Fruit fly (Drosophila melanogaster): ENCODE results near the gene CG7768.

The CG7768 gene

dm6 chr3L:14217677-14218254 is at the start of gene CG7768 (continued):
- TF ChIP-seq CG10274 (GFP tag; optimal IDR thresholded peaks at IDR 0.05): peak; percentile 36
- peak; percentile 88 for TF ChIP-seq lab (GFP tag; optimal IDR thresholded peaks at IDR 0.05)
- TF ChIP-seq row (GFP tag; IDR thresholded peaks at IDR 0.05): no peak
- TF ChIP-seq fd102C (GFP tag; optimal IDR thresholded peaks at IDR 0.05): peak; percentile 67
- peak; percentile 50 for TF ChIP-seq cwo (GFP tag; optimal IDR thresholded peaks at IDR 0.05)
- TF ChIP-seq CG34224 (GFP tag; IDR thresholded peaks at IDR 0.05; ENCODE audit: partially characterized antibody): no peak
- TF ChIP-seq CG13894 (tag; optimal IDR thresholded peaks at IDR 0.05): peak; percentile 47
- TF ChIP-seq CG11560 (tag; IDR thresholded peaks at IDR 0.05): no peak
- TF ChIP-seq Hmr (GFP tag; optimal IDR thresholded peaks at IDR 0.05): peak; percentile 84
- TF ChIP-seq pita (GFP tag; optimal IDR thresholded peaks at IDR 0.05): no peak
- no peak for TF ChIP-seq CG4730 (GFP tag; IDR thresholded peaks at IDR 0.05)
- peak; percentile 47 for TF ChIP-seq CG9727 (GFP tag; optimal IDR thresholded peaks at IDR 0.05)
- no peak for TF ChIP-seq salm (tag; optimal IDR thresholded peaks at IDR 0.05)
- no peak for TF ChIP-seq CG1024 (GFP tag; IDR thresholded peaks at IDR 0.05)
- no peak for TF ChIP-seq Hr3 (GFP tag; optimal IDR thresholded peaks at IDR 0.05)
- TF ChIP-seq MTF-1 (GFP tag; optimal IDR thresholded peaks at IDR 0.05; ENCODE audit: borderline replicate concordance): peak; percentile 70
- no peak for TF ChIP-seq Ravus (GFP tag; IDR thresholded peaks at IDR 0.05)
- TF ChIP-seq emc (GFP tag; optimal IDR thresholded peaks at IDR 0.05): peak; percentile 28
- peak; percentile 15 for TF ChIP-seq ems (GFP tag; optimal IDR thresholded peaks at IDR 0.05)
- peak; percentile 39 for TF ChIP-seq crc (GFP tag; optimal IDR thresholded peaks at IDR 0.05)
- TF ChIP-seq CG17912 (GFP tag; optimal IDR thresholded peaks at IDR 0.05): no peak
- no peak for TF ChIP-seq ken (GFP tag; IDR thresholded peaks at IDR 0.05)
- peak; percentile 39 for TF ChIP-seq bab2 (GFP tag; optimal IDR thresholded peaks at IDR 0.05)
- peak; percentile 47 for TF ChIP-seq exex (tag; optimal IDR thresholded peaks at IDR 0.05)
- TF ChIP-seq C15 (GFP tag; IDR thresholded peaks at IDR 0.05): no peak
- TF ChIP-seq yki (optimal IDR thresholded peaks at IDR 0.05): no peak
- TF ChIP-seq CG8359 (GFP tag; optimal IDR thresholded peaks at IDR 0.05; ENCODE audit: borderline replicate concordance): no peak
- TF ChIP-seq CG18476 (GFP tag; optimal IDR thresholded peaks at IDR 0.05): peak; percentile 20
- peak; percentile 84 for TF ChIP-seq CG13296 (GFP tag; optimal IDR thresholded peaks at IDR 0.05)
- TF ChIP-seq CG14710 (tag; optimal IDR thresholded peaks at IDR 0.05): peak; percentile 17
- peak; percentile 42 for TF ChIP-seq Side (GFP tag; optimal IDR thresholded peaks at IDR 0.05)
- no peak for TF ChIP-seq CG7357 (GFP tag; IDR thresholded peaks at IDR 0.05)
- TF ChIP-seq fru (optimal IDR thresholded peaks at IDR 0.05): no peak
- TF ChIP-seq CG6175 (GFP tag; IDR thresholded peaks at IDR 0.05): no peak
- no peak for TF ChIP-seq CG1602 (GFP tag; optimal IDR thresholded peaks at IDR 0.05)
- peak; percentile 53 for TF ChIP-seq CG18619 (GFP tag; optimal IDR thresholded peaks at IDR 0.05)
- no peak for TF ChIP-seq mld (GFP tag; IDR thresholded peaks at IDR 0.05; ENCODE audit: partially characterized antibody)
- TF ChIP-seq disco-r (GFP tag; optimal IDR thresholded peaks at IDR 0.05): peak; percentile 47
- peak; percentile 62 for TF ChIP-seq slou (GFP tag; optimal IDR thresholded peaks at IDR 0.05)
- no peak for TF ChIP-seq Usf (GFP tag; optimal IDR thresholded peaks at IDR 0.05)
- no peak for TF ChIP-seq sna (GFP tag; IDR thresholded peaks at IDR 0.05; ENCODE audit: partially characterized antibody)
- no peak for TF ChIP-seq Atf-2 (GFP tag; optimal IDR thresholded peaks at IDR 0.05)
- peak; percentile 88 for TF ChIP-seq CG7987 (GFP tag; optimal IDR thresholded peaks at IDR 0.05)
- TF ChIP-seq Vsx1 (GFP tag; optimal IDR thresholded peaks at IDR 0.05): peak; percentile 79
- TF ChIP-seq B-H2 (GFP tag; optimal IDR thresholded peaks at IDR 0.05): peak; percentile 68
- TF ChIP-seq CG10979 (tag; optimal IDR thresholded peaks at IDR 0.05): no peak
- TF ChIP-seq maf-S (GFP tag; optimal IDR thresholded peaks at IDR 0.05): peak; percentile 10
- TF ChIP-seq gcm2 (GFP tag; optimal IDR thresholded peaks at IDR 0.05): no peak
- no peak; the same call in 2 of the 3 replicates for TF ChIP-seq CG11695 (GFP tag; IDR thresholded peaks at IDR 0.05)
- TF ChIP-seq CG5245 (GFP tag; optimal IDR thresholded peaks at IDR 0.05): no peak
- peak; percentile 79 for TF ChIP-seq CG6813 (GFP tag; optimal IDR thresholded peaks at IDR 0.05)

Data from whole organism, embryonic.